Fruit fly (Drosophila melanogaster) whole organism: ENCODE measurements around the gene CG13895.

Source experiments
- CG8478 ChIP-seq: fragments of >200 bp; optimal IDR thresholded peaks from 2 replicates; lab custom pipeline; 2018; ENCODE audit warnings: inconsistent platforms
- Dll ChIP-seq: fragments of >200 bp; optimal IDR thresholded peaks from 2 replicates; lab custom pipeline; 2017
- EcR ChIP-seq, 2 experiments: fragments of >200 bp; optimal IDR thresholded peaks; 2 replicates each; lab custom pipeline; 2017; ENCODE audit warnings: missing biosample characterization in 2 of 2, missing genetic modification characterization in 2 of 2, missing genetic modification reagents in 2 of 2
- pan ChIP-seq: fragments of >200 bp; optimal IDR thresholded peaks from 2 replicates; lab custom pipeline; 2017
- psq ChIP-seq: fragments of >200 bp; optimal IDR thresholded peaks from 2 replicates; lab custom pipeline; 2017
- usp ChIP-seq: fragments of >200 bp; optimal IDR thresholded peaks from 2 replicates; lab custom pipeline; 2017; ENCODE audit warnings: missing biosample characterization, missing genetic modification characterization, mixed read lengths

CG13895 gene

dm6 chr3L:709882-710281 is 1.9 kb upstream of the CG13895 start:
- TF ChIP-seq EcR (GFP tag; optimal IDR thresholded peaks at IDR 0.05; lab: Kevin White, UChicago), result no peak
- TF ChIP-seq psq (lab: Kevin White, UChicago), result no peak
- TF ChIP-seq usp (GFP tag; lab: Kevin White, UChicago), result no peak
- TF ChIP-seq Dll, result no peak
- TF ChIP-seq CG8478 (lab: Kevin White, UChicago), result no peak
- TF ChIP-seq pan, result no peak

dm6 chr3L:704661-705543 is 3.1 kb downstream of the CG13895 start:
- no peak for TF ChIP-seq Dll
- TF ChIP-seq CG8478 (lab: Kevin White, UChicago), result no peak
- TF ChIP-seq EcR (GFP tag; optimal IDR thresholded peaks at IDR 0.05; lab: Kevin White, UChicago), result no peak
- no peak for TF ChIP-seq usp (GFP tag; lab: Kevin White, UChicago)
- no peak for TF ChIP-seq psq (lab: Kevin White, UChicago)

DNA sequence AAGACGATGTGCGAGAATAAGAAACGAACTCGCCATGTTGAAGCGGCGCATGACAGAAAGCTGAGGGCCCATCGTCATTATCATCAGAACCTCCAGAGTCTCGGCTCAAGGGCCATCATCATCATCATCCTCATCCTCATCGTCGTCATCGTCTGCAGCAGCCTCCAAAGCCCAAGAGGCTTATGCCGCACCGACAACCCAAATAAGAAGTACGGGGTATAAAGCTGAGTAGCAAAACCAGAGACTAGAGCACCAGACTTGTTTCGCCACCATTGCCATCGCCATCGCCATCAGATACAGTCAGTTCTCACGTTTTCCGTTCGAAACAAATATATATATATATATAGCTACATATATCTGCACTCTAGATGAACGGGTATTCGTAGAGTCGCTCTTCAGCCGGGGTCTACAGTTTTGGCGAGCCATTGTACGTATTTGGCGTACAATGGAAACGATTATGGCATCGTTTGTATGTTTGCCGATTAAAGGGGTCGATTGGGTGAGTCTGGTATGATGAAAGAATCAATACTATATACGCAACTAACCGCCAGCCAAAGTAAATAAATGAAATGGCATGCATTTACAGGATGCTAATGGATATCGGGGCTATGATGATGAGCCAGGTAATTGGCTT is 4.7 kb downstream of the CG13895 start:
- TF ChIP-seq psq (lab: Kevin White, UChicago) (no peak), pan (no peak), Dll (no peak), EcR (GFP tag; optimal IDR thresholded peaks at IDR 0.05; lab: Kevin White, UChicago) (no peak), CG8478 (lab: Kevin White, UChicago) (no peak), usp (GFP tag; lab: Kevin White, UChicago) (no peak)

dm6 chr3L:701798-702635 is 6.0 kb downstream of the CG13895 start:
- TF ChIP-seq CG8478 (lab: Kevin White, UChicago), result no peak
- TF ChIP-seq EcR (GFP tag; optimal IDR thresholded peaks at IDR 0.05; lab: Kevin White, UChicago), result no peak
- no peak for TF ChIP-seq pan

- no peak for TF ChIP-seq usp (GFP tag; lab: Kevin White, UChicago)
- no peak for TF ChIP-seq EcR (GFP tag; optimal IDR thresholded peaks at IDR 0.05; lab: Kevin White, UChicago)
- no peak for TF ChIP-seq Dll
- no peak for TF ChIP-seq pan
- no peak for TF ChIP-seq psq (lab: Kevin White, UChicago)
- no peak for TF ChIP-seq CG8478 (lab: Kevin White, UChicago)
These were observed 7.7 kb downstream of the CG13895 start for dm6 chr3L:700160-700917.

- TF ChIP-seq usp (GFP tag; lab: Kevin White, UChicago) (no peak), CG8478 (lab: Kevin White, UChicago) (no peak), psq (lab: Kevin White, UChicago) (no peak), EcR (GFP tag; optimal IDR thresholded peaks at IDR 0.05; lab: Kevin White, UChicago) (no peak), Dll (no peak), pan (no peak)
These were observed 8.4 kb downstream of the CG13895 start for dm6 chr3L:699368-700150.

dm6 chr3L:698748-699367 is 9.1 kb downstream of the CG13895 start, which contains the start of gene CG13894:
Gene CG13894, minus strand, starts transcription at chr3L:699144.
- TF ChIP-seq psq (lab: Kevin White, UChicago), result no peak
- TF ChIP-seq CG8478 (lab: Kevin White, UChicago), result no peak
- TF ChIP-seq usp (GFP tag; lab: Kevin White, UChicago), result no peak
- no peak for TF ChIP-seq EcR (GFP tag; optimal IDR thresholded peaks at IDR 0.05; lab: Kevin White, UChicago)
- TF ChIP-seq pan, result no peak
- no peak for TF ChIP-seq Dll

DNA sequence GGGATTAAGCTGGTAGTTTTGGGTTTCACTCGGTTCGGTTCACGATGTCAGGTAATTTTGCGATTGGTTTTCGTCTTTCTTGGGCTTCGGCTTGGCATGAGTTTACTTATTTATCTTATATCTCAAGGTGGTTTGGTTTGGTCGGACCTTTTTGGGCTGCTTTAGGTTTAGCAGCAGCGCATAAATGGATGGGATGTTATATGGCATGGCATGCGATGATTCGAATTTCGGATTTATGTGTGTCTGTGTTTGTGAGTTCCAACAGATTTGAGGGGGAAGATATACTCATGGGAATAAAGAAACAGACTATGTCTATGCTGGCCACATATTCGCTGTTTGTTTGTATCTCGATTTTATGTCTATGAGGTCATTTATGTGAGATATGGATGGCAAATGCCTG is 10.3 kb downstream of the CG13895 start:
- TF ChIP-seq pan, result no peak
- no peak for TF ChIP-seq CG8478 (lab: Kevin White, UChicago)
- no peak for TF ChIP-seq usp (GFP tag; lab: Kevin White, UChicago)
- no peak for TF ChIP-seq psq (lab: Kevin White, UChicago)
- TF ChIP-seq EcR (GFP tag; optimal IDR thresholded peaks at IDR 0.05; lab: Kevin White, UChicago), result no peak
- no peak for TF ChIP-seq Dll

DNA sequence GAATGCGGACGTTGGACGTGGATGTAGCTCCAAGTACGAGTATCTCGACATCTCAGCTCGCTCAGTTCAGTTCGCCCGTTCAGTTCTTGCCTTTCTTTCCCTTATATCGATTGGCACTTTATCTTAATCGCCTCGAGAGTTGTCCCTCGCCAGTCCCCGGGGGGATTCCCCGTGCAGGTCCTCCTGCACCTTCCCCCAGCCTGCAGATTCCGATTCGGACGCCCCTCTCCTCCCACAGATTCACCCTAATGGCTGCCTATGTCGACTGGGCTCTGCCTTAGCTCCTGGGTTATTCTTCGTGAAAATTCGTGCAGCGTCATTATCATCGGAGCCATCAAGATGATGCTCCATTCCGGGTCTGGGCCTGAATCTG is 11.0 kb downstream of the CG13895 start:
- TF ChIP-seq EcR (GFP tag; optimal IDR thresholded peaks at IDR 0.05; lab: Kevin White, UChicago) (no peak), usp (GFP tag; lab: Kevin White, UChicago) (no peak), CG8478 (lab: Kevin White, UChicago) (no peak), psq (lab: Kevin White, UChicago) (no peak), Dll (no peak), pan (no peak)
